Worm (Caenorhabditis elegans) whole organism, mixed stage, embryonic: Measurements from ENCODE around the gene gst-41.

ENCODE experiments used
- M03D4.4 ChIP-seq: sonication (generic microtip); optimal IDR thresholded peaks from 2 replicates; lab custom pipeline; 2017; ENCODE audit warnings: mild to moderate bottlenecking, missing genetic modification characterization, missing compliant biosample characterization
- bed-3 ChIP-seq: fragments of 200-800 bp; sonication (Bioruptor generic); optimal IDR thresholded peaks from 3 replicates; lab custom pipeline; 2018; ENCODE audit warnings: mild to moderate bottlenecking, missing genetic modification characterization, moderate library complexity, missing compliant biosample characterization
- blmp-1 ChIP-seq: fragments of 150-350 bp; optimal IDR thresholded peaks from 2 replicates; lab custom pipeline; 2014; ENCODE audit warnings: missing biosample characterization, missing genetic modification characterization
- ceh-39 ChIP-seq: fragments of 150-350 bp; optimal IDR thresholded peaks from 2 replicates; lab custom pipeline; 2014; ENCODE audit warnings: missing biosample characterization, missing genetic modification characterization
- ceh-43 ChIP-seq: fragments of 200-800 bp; sonication (Bioruptor generic); optimal IDR thresholded peaks from 2 replicates; lab custom pipeline; 2018; ENCODE audit warnings: mild to moderate bottlenecking, missing genetic modification characterization, moderate library complexity, missing compliant biosample characterization
- ceh-83 ChIP-seq: fragments of 200-800 bp; sonication (Bioruptor generic); optimal IDR thresholded peaks from 2 replicates; lab custom pipeline; 2018; ENCODE audit warnings: mild to moderate bottlenecking, missing genetic modification characterization, missing compliant biosample characterization
- ces-1 ChIP-seq: fragments of 150-350 bp; optimal IDR thresholded peaks from 2 replicates; lab custom pipeline; 2014; ENCODE audit warnings: missing biosample characterization, missing genetic modification reagents, missing genetic modification characterization
- cnd-1 ChIP-seq: fragments of 200-800 bp; sonication (Bioruptor generic); optimal IDR thresholded peaks from 2 replicates; lab custom pipeline; 2018; ENCODE audit warnings: mild to moderate bottlenecking, missing genetic modification characterization, missing compliant biosample characterization
- drap-1 ChIP-seq: fragments of 200-800 bp; sonication (Bioruptor generic); optimal IDR thresholded peaks from 3 replicates; lab custom pipeline; 2018; ENCODE audit warnings: mild to moderate bottlenecking, missing genetic modification characterization, missing compliant biosample characterization
- elt-3 ChIP-seq: fragments of 150-350 bp; optimal IDR thresholded peaks from 2 replicates; lab custom pipeline; 2014; ENCODE audit warnings: missing biosample characterization, missing genetic modification characterization
- flh-1 ChIP-seq: fragments of 200-800 bp; sonication (Bioruptor generic); optimal IDR thresholded peaks from 2 replicates; lab custom pipeline; 2018; ENCODE audit warnings: mild to moderate bottlenecking, missing genetic modification characterization, moderate library complexity, missing compliant biosample characterization
- ham-2 ChIP-seq: fragments of 200-800 bp; sonication (Bioruptor generic); optimal IDR thresholded peaks from 2 replicates; lab custom pipeline; 2018; ENCODE audit warnings: mild to moderate bottlenecking, missing genetic modification characterization, missing compliant biosample characterization
- hlh-1 ChIP-seq: fragments of 150-350 bp; optimal IDR thresholded peaks from 2 replicates; lab custom pipeline; 2014; ENCODE audit warnings: missing biosample characterization, missing genetic modification reagents, missing genetic modification characterization
- lin-13 ChIP-seq: fragments of 150-350 bp; optimal IDR thresholded peaks from 2 replicates; lab custom pipeline; 2014; ENCODE audit warnings: missing biosample characterization, missing genetic modification characterization
- lin-32 ChIP-seq: fragments of 200-800 bp; sonication (Bioruptor generic); optimal IDR thresholded peaks from 2 replicates; lab custom pipeline; 2018; ENCODE audit warnings: mild to moderate bottlenecking, missing genetic modification characterization, missing compliant biosample characterization
- lsy-2 ChIP-seq: fragments of 150-350 bp; optimal IDR thresholded peaks from 2 replicates; lab custom pipeline; 2014; ENCODE audit warnings: missing biosample characterization, missing genetic modification characterization
- mab-5 ChIP-seq: fragments of 150-350 bp; optimal IDR thresholded peaks from 2 replicates; lab custom pipeline; 2014; ENCODE audit warnings: missing biosample characterization, missing genetic modification characterization
- mep-1 ChIP-seq: fragments of 150-350 bp; optimal IDR thresholded peaks from 2 replicates; lab custom pipeline; 2017; ENCODE audit warnings: missing biosample characterization, missing genetic modification reagents, missing genetic modification characterization, inconsistent platforms
- mls-2 ChIP-seq: sonication (generic microtip); optimal IDR thresholded peaks from 2 replicates; lab custom pipeline; 2016; ENCODE audit warnings: mild to moderate bottlenecking, missing genetic modification characterization, moderate library complexity, missing compliant biosample characterization
- nhr-12 ChIP-seq: fragments of 150-350 bp; optimal IDR thresholded peaks from 2 replicates; lab custom pipeline; 2014; ENCODE audit warnings: missing biosample characterization, missing genetic modification characterization
- nhr-2 ChIP-seq: fragments of 150-350 bp; optimal IDR thresholded peaks from 2 replicates; lab custom pipeline; 2014; ENCODE audit warnings: missing biosample characterization, missing genetic modification characterization
- nhr-237 ChIP-seq: fragments of 150-350 bp; optimal IDR thresholded peaks from 2 replicates; lab custom pipeline; 2014; ENCODE audit warnings: missing biosample characterization, missing genetic modification characterization
- nhr-28 ChIP-seq: fragments of 150-350 bp; optimal IDR thresholded peaks from 2 replicates; lab custom pipeline; 2014; ENCODE audit warnings: missing biosample characterization, missing genetic modification characterization
- nhr-76 ChIP-seq: sonication (generic microtip); optimal IDR thresholded peaks from 2 replicates; lab custom pipeline; 2017; ENCODE audit warnings: missing biosample characterization, missing genetic modification characterization
- pha-4 ChIP-seq: fragments of 150-350 bp; optimal IDR thresholded peaks from 2 replicates; lab custom pipeline; 2018; ENCODE audit warnings: missing biosample characterization, missing genetic modification reagents, missing genetic modification characterization
- sem-2 ChIP-seq: fragments of 200-800 bp; sonication (Bioruptor generic); optimal IDR thresholded peaks from 2 replicates; lab custom pipeline; 2018; ENCODE audit warnings: mild to moderate bottlenecking, missing genetic modification characterization, missing compliant biosample characterization
- snpc-4 ChIP-seq: fragments of 150-350 bp; optimal IDR thresholded peaks from 2 replicates; lab custom pipeline; 2014; ENCODE audit warnings: missing biosample characterization, missing genetic modification characterization
- sptf-1 ChIP-seq: sonication (generic microtip); optimal IDR thresholded peaks from 2 replicates; lab custom pipeline; 2017; ENCODE audit warnings: mild to moderate bottlenecking, missing genetic modification characterization, moderate library complexity, missing compliant biosample characterization
- tbx-8 ChIP-seq: fragments of 200-800 bp; sonication (Bioruptor generic); optimal IDR thresholded peaks from 2 replicates; lab custom pipeline; 2018; ENCODE audit warnings: mild to moderate bottlenecking, missing genetic modification characterization, moderate library complexity, missing compliant biosample characterization
- unc-120 ChIP-seq: sonication (generic microtip); optimal IDR thresholded peaks from 2 replicates; lab custom pipeline; 2017; ENCODE audit warnings: missing genetic modification characterization, missing compliant biosample characterization; ENCODE audit not compliant: poor library complexity, severe bottlenecking
- unc-62 ChIP-seq: fragments of 150-350 bp; optimal IDR thresholded peaks from 2 replicates; lab custom pipeline; 2014; ENCODE audit warnings: missing biosample characterization, missing genetic modification reagents, missing genetic modification characterization
- zip-8 ChIP-seq: fragments of 150-350 bp; optimal IDR thresholded peaks from 2 replicates; lab custom pipeline; 2014; ENCODE audit warnings: missing biosample characterization, missing genetic modification characterization

The gst-41 gene

ce11 chrV:7369578-7369977, 29.5 kb downstream of the gst-41 start, which contains the start of gene srj-14:
TSS of gene srj-14 (plus strand) at chrV:7369708.
- no peak for TF ChIP-seq ceh-39 (tag; lab: Kevin White, UChicago)

ce11 chrV:7364951-7365350, 34.2 kb downstream of the gst-41 start, which contains the start of gene exc-13:
TSS of gene exc-13 (plus strand) at chrV:7365251.
- TF ChIP-seq nhr-2 (tag; lab: Kevin White, UChicago) (no peak), sptf-1 (no peak), blmp-1 (tag; lab: Kevin White, UChicago) (no peak), mab-5 (tag; lab: Kevin White, UChicago) (no peak), nhr-76 (no peak), nhr-237 (tag; lab: Kevin White, UChicago) (no peak), ham-2 (no peak)

ce11 chrV:7364059-7364458, 35.0 kb downstream of the gst-41 start, which contains the start of gene cyp-35A2:
TSS of gene cyp-35A2 (minus strand) at chrV:7364182.
- TF ChIP-seq drap-1 (GFP tag; lab: Kevin White, UChicago) (no peak), nhr-28 (tag; lab: Kevin White, UChicago) (no peak), ceh-43 (GFP tag; lab: Kevin White, UChicago) (no peak), zip-8 (no peak), nhr-76 (no peak), mls-2 (no peak), nhr-12 (tag; lab: Kevin White, UChicago) (no peak)

ce11 chrV:7361673-7362072, 37.4 kb downstream of the gst-41 start, which contains the start of gene cyp-35A1:
TSS of gene cyp-35A1 (minus strand) at chrV:7361773.
- TF ChIP-seq drap-1 (GFP tag; lab: Kevin White, UChicago): no peak
- TF ChIP-seq blmp-1 (tag; lab: Kevin White, UChicago): no peak
- TF ChIP-seq elt-3 (tag; lab: Kevin White, UChicago): no peak
- TF ChIP-seq ces-1 (GFP tag; lab: Kevin White, UChicago): no peak
- no peak for TF ChIP-seq hlh-1
- TF ChIP-seq mab-5 (tag; lab: Kevin White, UChicago): no peak
- no peak for TF ChIP-seq nhr-2 (tag; lab: Kevin White, UChicago)
- TF ChIP-seq ceh-39 (tag; lab: Kevin White, UChicago): no peak
- no peak for TF ChIP-seq mls-2
- no peak for TF ChIP-seq flh-1 (GFP tag; lab: Kevin White, UChicago)
- no peak for TF ChIP-seq nhr-237 (tag; lab: Kevin White, UChicago)
- no peak for TF ChIP-seq mep-1 (tag; lab: Kevin White, UChicago)
- no peak for TF ChIP-seq bed-3
- TF ChIP-seq tbx-8 (GFP tag; lab: Kevin White, UChicago): no peak
- no peak for TF ChIP-seq lsy-2 (tag; lab: Kevin White, UChicago)
- TF ChIP-seq snpc-4: no peak
- no peak for TF ChIP-seq M03D4.4 (tag; lab: Kevin White, UChicago)
- no peak for TF ChIP-seq lin-32 (GFP tag; lab: Kevin White, UChicago)
- TF ChIP-seq unc-62 (GFP tag; lab: Kevin White, UChicago): no peak

ce11 chrV:7357132-7357531, 42.0 kb downstream of the gst-41 start, which contains the start of gene C03G6.6:
TSS of gene C03G6.6 (plus strand) at chrV:7357432.
- TF ChIP-seq snpc-4: no peak
- no peak for TF ChIP-seq blmp-1 (tag; lab: Kevin White, UChicago)
- no peak for TF ChIP-seq M03D4.4 (tag; lab: Kevin White, UChicago)
- TF ChIP-seq nhr-12 (tag; lab: Kevin White, UChicago): no peak
- no peak for TF ChIP-seq sem-2 (GFP tag; lab: Kevin White, UChicago)
- TF ChIP-seq pha-4 (tag; lab: Kevin White, UChicago): no peak
- TF ChIP-seq drap-1 (GFP tag; lab: Kevin White, UChicago): no peak
- no peak for TF ChIP-seq mep-1 (tag; lab: Kevin White, UChicago)
- TF ChIP-seq unc-62 (GFP tag; lab: Kevin White, UChicago): no peak
- TF ChIP-seq unc-120 (tag; lab: Kevin White, UChicago): no peak
- no peak for TF ChIP-seq ceh-83 (GFP tag; lab: Kevin White, UChicago)
- no peak for TF ChIP-seq lin-13
- TF ChIP-seq cnd-1 (tag; lab: Kevin White, UChicago): no peak
- no peak for TF ChIP-seq flh-1 (GFP tag; lab: Kevin White, UChicago)
- no peak for TF ChIP-seq nhr-28 (tag; lab: Kevin White, UChicago)
- no peak for TF ChIP-seq zip-8
- TF ChIP-seq ceh-43 (GFP tag; lab: Kevin White, UChicago): no peak
- no peak for TF ChIP-seq nhr-76
- no peak for TF ChIP-seq mab-5 (tag; lab: Kevin White, UChicago)
- no peak for TF ChIP-seq nhr-237 (tag; lab: Kevin White, UChicago)
